Fruit fly (Drosophila melanogaster) whole organism, adult: Measurements from ENCODE around the gene Prosbeta2R1.

Experiments
- CG11617 ChIP-seq: fragments of 200-800 bp; sonication (Bioruptor generic); optimal IDR thresholded peaks from 2 replicates; lab custom pipeline; 2017; ENCODE audit warnings: mild to moderate bottlenecking, missing biosample characterization, missing genetic modification reagents, missing genetic modification characterization
- CG12768 ChIP-seq: fragments of 200-800 bp; sonication (Bioruptor generic); optimal IDR thresholded peaks from 2 replicates; lab custom pipeline; 2017; ENCODE audit warnings: missing biosample characterization, missing genetic modification characterization, mild to moderate bottlenecking, moderate library complexity, missing genetic modification reagents
- CG14711 ChIP-seq: fragments of 200-800 bp; sonication (Bioruptor generic); optimal IDR thresholded peaks from 2 replicates; lab custom pipeline; 2018; ENCODE audit warnings: missing biosample characterization, mild to moderate bottlenecking, missing genetic modification characterization, moderate library complexity
- CG1620 ChIP-seq: fragments of 200-800 bp; sonication (Bioruptor generic); optimal IDR thresholded peaks from 2 replicates; lab custom pipeline; 2016; ENCODE audit warnings: missing biosample characterization, missing genetic modification characterization
- CG33017 ChIP-seq: fragments of 200-800 bp; sonication (Bioruptor generic); optimal IDR thresholded peaks from 2 replicates; lab custom pipeline; 2018; ENCODE audit warnings: missing biosample characterization, mild to moderate bottlenecking, missing genetic modification characterization, moderate library complexity
- CG5204 ChIP-seq: fragments of 200-800 bp; sonication (Bioruptor generic); optimal IDR thresholded peaks from 2 replicates; lab custom pipeline; 2016; ENCODE audit warnings: missing biosample characterization, missing genetic modification characterization
- CG7045 ChIP-seq: fragments of 200-800 bp; sonication (Bioruptor generic); optimal IDR thresholded peaks from 2 replicates; lab custom pipeline; 2017; ENCODE audit warnings: missing biosample characterization, mild to moderate bottlenecking, missing genetic modification characterization
- CG7101 ChIP-seq: fragments of 200-800 bp; sonication (Bioruptor generic); optimal IDR thresholded peaks from 2 replicates; lab custom pipeline; 2018; ENCODE audit warnings: missing biosample characterization, mild to moderate bottlenecking, missing genetic modification characterization, moderate library complexity
- Clk ChIP-seq: fragments of 200-800 bp; sonication (Bioruptor generic); optimal IDR thresholded peaks from 2 replicates; lab custom pipeline; 2017; ENCODE audit warnings: missing biosample characterization, missing genetic modification characterization
- Crg-1 ChIP-seq: fragments of 200-800 bp; sonication (Bioruptor generic); optimal IDR thresholded peaks from 2 replicates; lab custom pipeline; 2016; ENCODE audit warnings: missing biosample characterization, missing genetic modification characterization
- Hr96 ChIP-seq: fragments of 200-800 bp; sonication (Bioruptor generic); optimal IDR thresholded peaks from 2 replicates; lab custom pipeline; 2016; ENCODE audit warnings: missing biosample characterization, missing genetic modification characterization
- Mnt ChIP-seq: fragments of 200-800 bp; sonication (Bioruptor generic); optimal IDR thresholded peaks from 2 replicates; lab custom pipeline; 2016; ENCODE audit warnings: missing biosample characterization, mild to moderate bottlenecking, missing genetic modification characterization
- bab1 ChIP-seq: fragments of 200-800 bp; sonication (Bioruptor generic); optimal IDR thresholded peaks from 3 replicates; lab custom pipeline; 2019; ENCODE audit warnings: missing biosample characterization, mild to moderate bottlenecking, missing genetic modification characterization, moderate library complexity
- cic ChIP-seq: fragments of 200-800 bp; sonication (Bioruptor generic); optimal IDR thresholded peaks from 2 replicates; lab custom pipeline; 2017; ENCODE audit warnings: missing biosample characterization, mild to moderate bottlenecking, missing genetic modification characterization, moderate library complexity
- cnc ChIP-seq, 2 experiments: fragments of >200 bp; optimal IDR thresholded peaks; 2 replicates each; lab custom pipeline; 2017
- kay ChIP-seq: fragments of 200-800 bp; sonication (Bioruptor generic); peaks from one replicate; lab custom pipeline; 2016; ENCODE audit warnings: missing biosample characterization, missing genetic modification characterization, borderline replicate concordance
- ovo ChIP-seq: fragments of 200-800 bp; sonication (Bioruptor generic); optimal IDR thresholded peaks from 2 replicates; lab custom pipeline; 2016; ENCODE audit warnings: missing biosample characterization, missing genetic modification characterization
- pad ChIP-seq: fragments of 200-800 bp; sonication (Bioruptor generic); optimal IDR thresholded peaks from 3 replicates; lab custom pipeline; 2017; ENCODE audit warnings: missing biosample characterization, missing genetic modification characterization, mild to moderate bottlenecking, moderate library complexity, missing genetic modification reagents
- tj ChIP-seq: fragments of 200-800 bp; sonication (Bioruptor generic); optimal IDR thresholded peaks from 3 replicates; lab custom pipeline; 2017; ENCODE audit warnings: missing biosample characterization, mild to moderate bottlenecking, missing genetic modification characterization, moderate library complexity
- toe ChIP-seq: fragments of 200-800 bp; sonication (Bioruptor generic); optimal IDR thresholded peaks from 2 replicates; lab custom pipeline; 2016; ENCODE audit warnings: missing biosample characterization, missing genetic modification characterization

Prosbeta2R1 gene

DNA sequence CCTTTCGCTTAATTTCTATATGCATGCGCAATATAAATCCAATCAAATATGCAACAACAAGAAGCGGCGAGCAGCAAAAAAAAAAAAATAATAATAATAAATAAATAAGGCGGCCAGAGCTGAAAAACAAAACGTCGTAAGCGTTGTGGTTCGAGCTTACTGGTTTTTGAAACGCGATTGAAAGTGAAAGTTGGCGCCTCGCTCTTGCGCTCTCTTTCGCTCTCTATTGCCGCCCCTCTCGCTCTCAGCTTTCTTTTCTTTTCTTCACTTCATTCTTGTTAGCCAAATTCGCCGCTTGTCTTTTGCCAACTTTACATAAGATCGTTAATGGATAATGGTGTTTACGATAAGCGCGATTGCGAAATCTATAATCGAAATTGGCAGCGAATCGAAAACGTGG lies 36.3 kb upstream of the Prosbeta2R1 start:
- no peak for TF ChIP-seq CG5204 (GFP tag; lab: Kevin White, UChicago)
- no peak for TF ChIP-seq CG11617 (GFP tag; lab: Kevin White, UChicago)

DNA sequence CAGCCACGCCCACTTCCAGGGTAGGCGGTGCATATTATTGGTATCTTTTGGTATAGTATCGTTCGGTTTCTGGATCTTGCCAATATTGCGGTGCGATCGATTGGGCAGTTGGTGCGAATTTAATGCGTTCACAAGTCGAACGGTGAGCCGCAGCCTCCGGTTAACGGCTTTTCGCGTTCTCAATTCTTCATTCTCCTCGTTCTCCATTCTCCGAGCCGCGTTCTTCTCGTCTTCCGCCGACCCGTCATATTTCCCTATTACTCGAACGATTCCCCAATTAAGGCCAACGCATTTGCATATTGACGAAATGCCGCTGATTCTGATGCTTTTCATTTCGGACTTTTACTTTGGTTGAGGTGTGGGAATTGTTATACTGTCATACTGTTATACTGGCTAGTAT lies 32.2 kb upstream of the Prosbeta2R1 start, which contains the start of gene CG42264:
Gene CG42264, minus strand, starts transcription at position 101 of the 400 bp plus-strand sequence.
- no peak for TF ChIP-seq CG33017 (tag; lab: Kevin White, UChicago)
- TF ChIP-seq toe (GFP tag; lab: Kevin White, UChicago), result no peak
- TF ChIP-seq CG11617 (GFP tag; lab: Kevin White, UChicago), result no peak
- no peak for TF ChIP-seq cic (GFP tag; lab: Kevin White, UChicago)
- TF ChIP-seq tj (GFP tag; lab: Kevin White, UChicago), result no peak

DNA sequence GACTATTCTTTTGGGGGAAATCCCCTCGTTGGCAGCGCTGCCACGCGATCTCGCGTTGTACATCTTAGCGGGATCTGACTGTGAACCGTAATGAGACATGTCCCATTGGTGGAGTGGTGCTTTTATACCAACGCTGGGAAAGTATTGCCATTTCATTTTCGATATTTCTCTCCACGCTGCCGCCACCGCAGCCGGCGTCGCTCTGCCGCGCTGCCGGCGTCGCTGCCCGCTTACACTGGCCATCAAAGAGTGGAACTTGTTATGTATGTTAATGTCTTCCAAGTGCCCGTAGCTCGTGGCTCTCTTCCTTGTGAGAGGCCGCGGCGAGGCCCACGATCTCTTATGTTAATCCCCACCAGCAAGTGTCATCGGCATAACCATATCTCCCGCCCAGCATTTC lies 27.2 kb upstream of the Prosbeta2R1 start, which contains the start of gene CG3108:
Gene CG3108, minus strand, starts transcription at position 101 of the 400 bp plus-strand sequence.
- TF ChIP-seq CG12768 (GFP tag; lab: Kevin White, UChicago), result no peak
- no peak for TF ChIP-seq pad (GFP tag; lab: Kevin White, UChicago)
- no peak for TF ChIP-seq kay (GFP tag; lab: Kevin White, UChicago)
- no peak for TF ChIP-seq toe (GFP tag; lab: Kevin White, UChicago)
- no peak for TF ChIP-seq CG11617 (GFP tag; lab: Kevin White, UChicago)
- no peak for TF ChIP-seq cic (GFP tag; lab: Kevin White, UChicago)
- TF ChIP-seq CG7101, result no peak
- TF ChIP-seq CG14711 (tag; lab: Kevin White, UChicago), result no peak
- no peak for TF ChIP-seq ovo (GFP tag; lab: Kevin White, UChicago)
- TF ChIP-seq Crg-1 (GFP tag; lab: Kevin White, UChicago), result no peak
- no peak for TF ChIP-seq bab1 (GFP tag; lab: Kevin White, UChicago)
- TF ChIP-seq CG5204 (GFP tag; lab: Kevin White, UChicago), result no peak
- TF ChIP-seq CG1620, result no peak
- TF ChIP-seq Mnt (GFP tag; lab: Kevin White, UChicago), result no peak
- TF ChIP-seq CG33017 (tag; lab: Kevin White, UChicago), result no peak
- no peak for TF ChIP-seq Clk (GFP tag; lab: Kevin White, UChicago)
- TF ChIP-seq Hr96 (GFP tag; lab: Kevin White, UChicago), result no peak
- TF ChIP-seq CG7045 (GFP tag; lab: Kevin White, UChicago), result no peak

DNA sequence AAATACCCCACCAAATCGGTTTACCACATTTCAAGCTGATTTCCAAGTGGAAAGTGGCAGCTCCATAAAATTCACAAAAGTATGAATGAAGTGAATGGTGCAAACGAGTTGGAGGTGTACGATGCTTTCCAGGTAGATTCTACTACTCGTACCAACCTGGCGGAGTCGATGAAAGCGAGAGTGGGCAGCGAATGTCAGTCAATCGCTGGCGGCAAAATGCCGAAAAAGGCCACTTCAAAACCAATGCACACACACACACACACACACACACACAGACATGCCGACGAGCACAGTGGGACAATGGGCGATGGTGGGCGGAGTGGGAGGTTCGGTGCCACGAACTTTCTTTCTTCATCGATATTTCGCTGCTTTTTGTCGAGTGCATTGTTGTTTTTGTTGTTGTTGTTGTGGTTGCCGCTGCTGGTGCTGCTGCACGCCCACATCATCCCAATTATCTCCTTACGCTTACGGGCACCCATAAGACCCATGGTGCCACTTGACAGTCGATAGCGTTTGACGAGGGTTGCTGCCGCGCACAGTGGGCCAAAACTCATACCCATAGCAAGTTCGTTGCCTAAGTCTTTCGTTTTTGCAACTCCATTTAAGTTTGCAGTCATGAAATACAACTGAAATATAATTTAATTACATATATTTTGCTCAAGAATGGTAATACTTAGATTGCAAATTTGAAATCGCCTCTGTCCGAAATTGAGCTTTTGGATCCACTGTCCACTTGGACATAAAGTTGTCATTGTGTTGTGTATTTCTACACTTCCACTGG lies 25.3 kb upstream of the Prosbeta2R1 start:
- TF ChIP-seq kay (GFP tag; lab: Kevin White, UChicago) (no peak), CG7101 (no peak), toe (GFP tag; lab: Kevin White, UChicago) (no peak), CG14711 (tag; lab: Kevin White, UChicago) (no peak)

DNA sequence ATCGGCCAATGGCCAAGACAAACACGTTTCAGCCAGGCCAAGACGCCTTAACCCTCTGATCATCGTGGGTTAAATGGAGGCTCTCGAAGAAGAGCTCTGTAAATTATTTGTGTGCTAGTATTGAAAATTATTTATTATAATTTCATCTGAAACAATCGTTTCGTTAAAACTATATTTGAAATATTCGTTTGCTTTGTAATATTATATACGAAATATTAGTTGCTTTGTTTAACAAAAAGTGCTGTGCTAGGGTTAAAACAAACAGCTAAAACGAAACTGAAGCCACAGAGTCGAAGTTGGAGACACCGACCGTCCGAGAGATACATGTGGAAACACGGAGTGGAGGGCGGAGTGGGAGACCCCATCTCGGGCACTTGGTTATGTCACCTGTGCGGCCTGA lies 22.2 kb upstream of the Prosbeta2R1 start:
- TF ChIP-seq Crg-1 (GFP tag; lab: Kevin White, UChicago) (no peak), CG11617 (GFP tag; lab: Kevin White, UChicago) (no peak), kay (GFP tag; lab: Kevin White, UChicago) (no peak), cic (GFP tag; lab: Kevin White, UChicago) (no peak), pad (GFP tag; lab: Kevin White, UChicago) (no peak), toe (GFP tag; lab: Kevin White, UChicago) (no peak), CG33017 (tag; lab: Kevin White, UChicago) (no peak), Mnt (GFP tag; lab: Kevin White, UChicago) (no peak), CG12768 (GFP tag; lab: Kevin White, UChicago) (no peak)

DNA sequence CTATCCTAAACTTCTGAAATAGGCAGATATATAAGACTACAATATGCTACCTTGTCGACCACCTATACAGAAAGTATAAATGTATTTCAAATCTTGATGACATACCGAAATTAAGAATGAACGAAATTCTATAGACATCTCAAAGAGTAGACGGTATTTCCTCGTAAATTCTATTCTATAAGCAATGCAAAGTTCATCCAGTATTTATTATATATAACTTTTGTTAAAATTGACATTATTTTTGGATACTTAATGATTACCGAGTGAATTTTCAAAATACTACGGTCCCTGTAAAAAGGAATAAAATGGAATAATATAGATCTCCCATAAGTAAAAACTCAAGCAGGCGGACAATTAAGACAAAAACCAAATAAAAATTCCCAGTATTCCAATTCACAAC lies 19.6 kb upstream of the Prosbeta2R1 start, which contains the start of gene CG15767:
Gene CG15767, plus strand, starts transcription at position 301 of the 400 bp plus-strand sequence.
- no peak for TF ChIP-seq bab1 (GFP tag; lab: Kevin White, UChicago)
- TF ChIP-seq CG33017 (tag; lab: Kevin White, UChicago), result no peak
- no peak for TF ChIP-seq CG11617 (GFP tag; lab: Kevin White, UChicago)
- TF ChIP-seq cnc (optimal IDR thresholded peaks at IDR 0.05; lab: Kevin White, UChicago), result no peak
- no peak for TF ChIP-seq kay (GFP tag; lab: Kevin White, UChicago)

DNA sequence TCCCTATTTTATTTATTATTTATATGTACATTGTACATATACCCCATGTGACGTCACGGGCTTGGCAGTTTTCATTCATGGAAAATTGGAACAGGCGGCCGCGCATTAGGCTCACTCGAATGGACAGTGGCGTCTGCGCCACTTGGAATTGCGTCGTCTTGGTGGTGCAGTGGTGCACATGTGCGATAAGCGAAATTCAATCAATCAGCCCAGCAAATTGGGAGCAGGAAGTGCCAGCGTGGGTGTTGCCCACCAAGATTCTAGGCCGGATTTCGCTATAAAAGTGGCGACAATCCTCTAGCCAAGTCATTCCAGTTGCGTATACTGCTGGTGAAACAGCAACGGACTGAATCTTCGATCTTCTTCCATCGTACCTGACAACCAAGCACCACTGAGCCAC lies 16.9 kb upstream of the Prosbeta2R1 start, which contains the start of gene CG12239:
Gene CG12239, plus strand, starts transcription at position 301 of the 400 bp plus-strand sequence.
- TF ChIP-seq bab1 (GFP tag; lab: Kevin White, UChicago) (no peak), tj (GFP tag; lab: Kevin White, UChicago) (no peak), cic (GFP tag; lab: Kevin White, UChicago) (no peak), CG14711 (tag; lab: Kevin White, UChicago) (no peak), Clk (GFP tag; lab: Kevin White, UChicago) (no peak), pad (GFP tag; lab: Kevin White, UChicago) (no peak), CG11617 (GFP tag; lab: Kevin White, UChicago) (no peak), Crg-1 (GFP tag; lab: Kevin White, UChicago) (no peak), CG5204 (GFP tag; lab: Kevin White, UChicago) (no peak), kay (GFP tag; lab: Kevin White, UChicago) (no peak), CG1620 (no peak)
